Worm (Caenorhabditis elegans) whole organism, late embryonic: ENCODE data around the gene dlat-1.

Experiments used
- C38D4.7 ChIP-seq: fragments of 200-800 bp; sonication (Bioruptor generic); optimal IDR thresholded peaks from 2 replicates; lab custom pipeline; 2018; ENCODE audit warnings: mild to moderate bottlenecking, missing genetic modification characterization, moderate library complexity, missing compliant biosample characterization
- K02D7.2 ChIP-seq: sonication (generic microtip); optimal IDR thresholded peaks from 2 replicates; lab custom pipeline; 2017; ENCODE audit warnings: mild to moderate bottlenecking, missing genetic modification characterization, missing compliant biosample characterization
- K09A11.1 ChIP-seq: sonication (generic microtip); optimal IDR thresholded peaks from 2 replicates; lab custom pipeline; 2017; ENCODE audit warnings: antibody characterized with exemption, mild to moderate bottlenecking, missing genetic modification characterization, missing compliant biosample characterization; ENCODE audit not compliant: insufficient read depth
- T23F11.4 ChIP-seq: fragments of 200-800 bp; sonication (Bioruptor generic); optimal IDR thresholded peaks from 2 replicates; lab custom pipeline; 2018; ENCODE audit warnings: mild to moderate bottlenecking, missing genetic modification characterization, missing compliant biosample characterization
- Y22D7AL.16 ChIP-seq: sonication (generic microtip); optimal IDR thresholded peaks from 2 replicates; lab custom pipeline; 2016; ENCODE audit warnings: missing genetic modification characterization, missing compliant biosample characterization
- ahr-1 ChIP-seq: sonication (generic microtip); optimal IDR thresholded peaks from 2 replicates; lab custom pipeline; 2016; ENCODE audit warnings: missing genetic modification characterization, missing compliant biosample characterization
- ama-1 ChIP-seq: fragments of 150-350 bp; optimal IDR thresholded peaks from 2 replicates; lab custom pipeline; 2014
- ceh-14 ChIP-seq: sonication (generic microtip); optimal IDR thresholded peaks from 2 replicates; lab custom pipeline; 2016; ENCODE audit warnings: missing genotype, missing genetic modification characterization, missing compliant biosample characterization
- ceh-18 ChIP-seq: sonication (generic microtip); optimal IDR thresholded peaks from 2 replicates; lab custom pipeline; 2016; ENCODE audit warnings: missing genetic modification characterization, missing compliant biosample characterization
- ceh-19 ChIP-seq: fragments of 200-800 bp; sonication (Bioruptor generic); optimal IDR thresholded peaks from 2 replicates; lab custom pipeline; 2018; ENCODE audit warnings: mild to moderate bottlenecking, missing genetic modification characterization, missing compliant biosample characterization
- ceh-22 ChIP-seq: sonication (generic microtip); optimal IDR thresholded peaks from 2 replicates; lab custom pipeline; 2017; ENCODE audit warnings: missing biosample characterization, missing genetic modification characterization
- ceh-30 ChIP-seq: fragments of 150-350 bp; optimal IDR thresholded peaks from 2 replicates; lab custom pipeline; 2014; ENCODE audit warnings: missing biosample characterization, missing genetic modification characterization
- ceh-31 ChIP-seq: sonication (generic microtip); optimal IDR thresholded peaks from 2 replicates; lab custom pipeline; 2016; ENCODE audit warnings: missing genetic modification characterization, missing compliant biosample characterization
- ceh-34 ChIP-seq: sonication (generic microtip); optimal IDR thresholded peaks from 2 replicates; lab custom pipeline; 2016; ENCODE audit warnings: mild to moderate bottlenecking, missing genetic modification characterization, missing compliant biosample characterization
- ceh-48 ChIP-seq: sonication (generic microtip); optimal IDR thresholded peaks from 2 replicates; lab custom pipeline; 2016; ENCODE audit warnings: missing genetic modification characterization, inconsistent platforms, missing compliant biosample characterization
- ceh-6 ChIP-seq: fragments of 200-800 bp; sonication (Bioruptor generic); optimal IDR thresholded peaks from 2 replicates; lab custom pipeline; 2018; ENCODE audit warnings: mild to moderate bottlenecking, missing genetic modification characterization, missing compliant biosample characterization
- ceh-9 ChIP-seq: sonication (generic microtip); optimal IDR thresholded peaks from 2 replicates; lab custom pipeline; 2016; ENCODE audit warnings: mild to moderate bottlenecking, missing genetic modification characterization, inconsistent platforms, missing compliant biosample characterization
- che-1 ChIP-seq: sonication (generic microtip); optimal IDR thresholded peaks from 2 replicates; lab custom pipeline; 2016; ENCODE audit warnings: mild to moderate bottlenecking, missing genetic modification characterization, missing compliant biosample characterization
- dmd-4 ChIP-seq: sonication (generic microtip); optimal IDR thresholded peaks from 2 replicates; lab custom pipeline; 2016; ENCODE audit warnings: borderline replicate concordance, missing genetic modification characterization, missing compliant biosample characterization
- dve-1 ChIP-seq: sonication (generic microtip); optimal IDR thresholded peaks from 2 replicates; lab custom pipeline; 2017; ENCODE audit warnings: antibody characterized with exemption, mild to moderate bottlenecking, missing genetic modification characterization, missing compliant biosample characterization
- elt-2 ChIP-seq: sonication (generic microtip); optimal IDR thresholded peaks from 2 replicates; lab custom pipeline; 2016; ENCODE audit warnings: missing genetic modification reagents, missing genetic modification characterization, missing compliant biosample characterization
- ets-4 ChIP-seq: sonication (generic microtip); optimal IDR thresholded peaks from 2 replicates; lab custom pipeline; 2016; ENCODE audit warnings: missing genetic modification characterization, missing compliant biosample characterization
- eyg-1 ChIP-seq: sonication (generic microtip); optimal IDR thresholded peaks from 2 replicates; lab custom pipeline; 2016; ENCODE audit warnings: missing genotype, missing genetic modification characterization, missing compliant biosample characterization
- fax-1 ChIP-seq: sonication (generic microtip); optimal IDR thresholded peaks from 2 replicates; lab custom pipeline; 2016; ENCODE audit warnings: missing genotype, missing genetic modification characterization, missing compliant biosample characterization
- hlh-30 ChIP-seq: sonication (generic microtip); optimal IDR thresholded peaks from 2 replicates; lab custom pipeline; 2017; ENCODE audit warnings: antibody characterized with exemption, missing genetic modification characterization, missing compliant biosample characterization; ENCODE audit not compliant: insufficient read depth
- madf-2 ChIP-seq: sonication (generic microtip); optimal IDR thresholded peaks from 2 replicates; lab custom pipeline; 2017; ENCODE audit warnings: missing genetic modification characterization, missing compliant biosample characterization
- mec-3 ChIP-seq: sonication (generic microtip); optimal IDR thresholded peaks from 2 replicates; lab custom pipeline; 2016; ENCODE audit warnings: borderline replicate concordance, missing genetic modification characterization, missing compliant biosample characterization
- nfya-1 ChIP-seq: sonication (generic microtip); optimal IDR thresholded peaks from 2 replicates; lab custom pipeline; 2017; ENCODE audit warnings: missing genetic modification characterization, mild to moderate bottlenecking, missing compliant biosample characterization, antibody characterized with exemption, moderate library complexity
- nhr-11 ChIP-seq: fragments of 150-350 bp; optimal IDR thresholded peaks from 2 replicates; lab custom pipeline; 2014; ENCODE audit warnings: missing biosample characterization, missing genetic modification characterization
- nhr-232 ChIP-seq: sonication (generic microtip); optimal IDR thresholded peaks from 2 replicates; lab custom pipeline; 2016; ENCODE audit warnings: missing genetic modification characterization, missing compliant biosample characterization
- pag-3 ChIP-seq: sonication (generic microtip); optimal IDR thresholded peaks from 2 replicates; lab custom pipeline; 2016; ENCODE audit warnings: missing compliant biosample characterization, missing genetic modification characterization, borderline replicate concordance
- pat-9 ChIP-seq: fragments of 200-800 bp; sonication (Bioruptor generic); optimal IDR thresholded peaks from 2 replicates; lab custom pipeline; 2018; ENCODE audit warnings: mild to moderate bottlenecking, missing genetic modification characterization, moderate library complexity, missing compliant biosample characterization
- pax-1 ChIP-seq: fragments of 150-350 bp; optimal IDR thresholded peaks from 2 replicates; lab custom pipeline; 2014; ENCODE audit warnings: missing biosample characterization, missing genetic modification characterization
- pha-4 ChIP-seq: fragments of 150-350 bp; optimal IDR thresholded peaks from 2 replicates; lab custom pipeline; 2018; ENCODE audit warnings: missing biosample characterization, missing genetic modification reagents, missing genetic modification characterization
- pros-1 ChIP-seq: fragments of 150-350 bp; optimal IDR thresholded peaks from 2 replicates; lab custom pipeline; 2014; ENCODE audit warnings: missing biosample characterization, missing genetic modification reagents, missing genetic modification characterization
- sdc-2 ChIP-seq: sonication (generic microtip); optimal IDR thresholded peaks from 2 replicates; lab custom pipeline; 2016; ENCODE audit warnings: missing genotype, missing genetic modification characterization, missing compliant biosample characterization
- sox-2 ChIP-seq: fragments of 200-800 bp; sonication (Bioruptor generic); IDR thresholded peaks from 2 replicates; pipeline ENCODE4 v1.3.6; 2022; ENCODE audit warnings: missing genetic modification reagents, missing genetic modification characterization, missing compliant biosample characterization
- sox-4 ChIP-seq: sonication (generic microtip); optimal IDR thresholded peaks from 2 replicates; lab custom pipeline; 2017; ENCODE audit warnings: mild to moderate bottlenecking, missing genetic modification characterization, inconsistent platforms, missing compliant biosample characterization
- syd-9 ChIP-seq: sonication (generic microtip); optimal IDR thresholded peaks from 2 replicates; lab custom pipeline; 2016; ENCODE audit warnings: mild to moderate bottlenecking, missing genetic modification characterization, moderate library complexity, missing compliant biosample characterization
- tbx-2 ChIP-seq: sonication (generic microtip); optimal IDR thresholded peaks from 2 replicates; lab custom pipeline; 2016; ENCODE audit warnings: missing genetic modification characterization, missing compliant biosample characterization
- tbx-7 ChIP-seq: sonication (generic microtip); optimal IDR thresholded peaks from 2 replicates; lab custom pipeline; 2016; ENCODE audit warnings: missing genotype, missing genetic modification characterization, missing compliant biosample characterization
- ttx-3 ChIP-seq: sonication (generic microtip); optimal IDR thresholded peaks from 2 replicates; lab custom pipeline; 2016; ENCODE audit warnings: missing genetic modification reagents, missing genetic modification characterization, missing compliant biosample characterization
- unc-42 ChIP-seq: sonication (generic microtip); optimal IDR thresholded peaks from 2 replicates; lab custom pipeline; 2016; ENCODE audit warnings: missing genotype, missing genetic modification characterization, missing compliant biosample characterization
- unc-55 ChIP-seq: sonication (generic microtip); optimal IDR thresholded peaks from 2 replicates; lab custom pipeline; 2017; ENCODE audit warnings: missing biosample characterization, missing genetic modification reagents, missing genetic modification characterization
- unc-86 ChIP-seq: sonication (generic microtip); optimal IDR thresholded peaks from 2 replicates; lab custom pipeline; 2016; ENCODE audit warnings: missing genetic modification characterization, missing compliant biosample characterization
- zip-5 ChIP-seq: sonication (generic microtip); optimal IDR thresholded peaks from 2 replicates; lab custom pipeline; 2016; ENCODE audit warnings: missing genetic modification characterization, missing compliant biosample characterization

dlat-1 gene

DNA sequence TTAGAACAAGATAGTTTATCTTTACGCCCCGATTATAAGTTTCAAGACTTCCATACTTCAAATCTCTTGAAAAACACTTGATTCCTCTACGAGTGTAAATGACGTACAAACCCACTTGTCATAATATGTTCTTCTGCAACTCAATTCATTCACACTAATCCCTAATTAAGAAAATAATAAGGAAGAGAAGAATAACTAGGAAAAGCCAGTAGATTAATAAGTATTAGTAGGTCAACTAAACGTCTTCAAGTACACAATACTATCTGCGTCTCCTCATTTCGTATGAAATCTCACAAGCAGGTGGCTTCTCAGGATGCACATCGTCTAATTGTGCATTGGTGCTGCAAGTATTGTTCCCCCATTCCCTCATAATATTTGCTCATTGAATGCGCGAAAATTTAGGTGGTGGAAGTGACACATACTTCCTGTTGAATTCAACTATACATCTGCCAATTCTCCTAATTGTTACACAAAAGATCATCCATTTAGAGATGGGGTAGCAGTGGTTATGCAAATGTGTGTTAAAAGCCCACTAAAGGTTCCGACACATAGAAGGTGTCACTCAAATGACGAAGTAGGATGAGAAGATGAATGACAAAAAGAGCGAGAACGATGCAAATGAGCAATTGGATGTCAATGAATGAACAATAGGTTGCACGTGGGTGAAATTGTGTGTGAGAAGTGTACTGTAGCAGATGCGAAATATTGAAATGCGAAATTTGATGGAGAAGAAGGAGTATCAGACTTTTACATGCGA, 19.8 kb downstream of the dlat-1 start:
- TF ChIP-seq dve-1 (tag; lab: Kevin White, UChicago) (no peak), ceh-14 (tag; lab: Kevin White, UChicago) (no peak), unc-42 (tag; lab: Kevin White, UChicago) (peak; percentile 21), nhr-232 (tag; lab: Kevin White, UChicago) (no peak), ceh-31 (peak; percentile 23), sox-2 (GFP tag; lab: Robert Waterston, UW) (peak; percentile 47; the same call in 1 of the 2 replicates), ceh-48 (tag; lab: Kevin White, UChicago) (no peak), dmd-4 (tag; lab: Kevin White, UChicago) (no peak)

DNA sequence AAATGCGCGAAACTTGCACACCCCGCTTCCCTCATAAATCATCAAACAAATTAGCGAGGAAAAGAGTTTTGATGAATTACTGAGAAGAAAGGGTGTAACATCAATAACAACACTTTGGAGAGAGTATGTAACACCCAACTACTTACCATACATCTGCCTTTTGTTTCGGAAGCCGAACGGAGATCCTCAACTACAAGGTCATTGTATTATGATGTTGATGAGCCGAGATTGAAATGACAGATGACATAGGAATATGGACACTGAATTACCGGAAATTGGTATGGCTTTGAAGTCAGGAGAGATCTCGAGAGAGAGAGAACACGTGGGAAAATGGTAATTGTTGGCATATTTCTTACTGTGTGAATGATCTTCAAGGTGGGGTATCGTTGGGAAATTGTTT, 21.1 kb downstream of the dlat-1 start:
- TF ChIP-seq sox-2 (GFP tag; lab: Robert Waterston, UW) (peak; percentile 26), mec-3 (tag; lab: Kevin White, UChicago) (no peak)

DNA sequence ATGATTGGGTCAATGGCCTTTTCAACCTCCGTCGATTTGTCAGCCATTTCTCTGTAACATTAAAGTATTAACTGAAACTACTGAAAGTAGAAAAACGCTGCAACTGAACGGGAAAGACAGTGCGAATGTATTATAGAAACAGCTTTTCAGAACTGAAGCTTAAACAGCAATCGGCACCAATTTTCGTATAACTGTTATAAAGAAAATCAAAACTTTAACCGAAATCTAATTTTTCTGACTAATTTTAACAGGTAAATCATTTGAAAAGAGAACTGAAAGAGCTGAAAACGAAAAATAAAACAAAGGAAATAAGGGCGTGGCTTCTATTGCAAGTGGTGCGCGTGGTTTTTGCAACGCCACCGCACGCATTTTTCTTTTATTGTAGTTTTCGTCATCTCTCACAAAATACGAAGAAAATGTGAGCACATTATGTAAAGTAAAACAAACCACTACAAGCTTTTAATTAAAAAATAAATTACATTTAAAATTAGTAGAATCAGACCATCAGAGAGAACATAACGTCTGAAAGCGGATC, 22.1 kb downstream of the dlat-1 start, which contains the start of gene rrsr-1:
Gene rrsr-1, minus strand, starts transcription at position 51 of the 535 bp plus-strand sequence.
- TF ChIP-seq ceh-6 (no peak), ceh-19 (no peak), tbx-2 (peak; percentile 36), ama-1 (lab: Kevin White, UChicago) (no peak), ceh-34 (tag; lab: Kevin White, UChicago) (peak; percentile 15), pat-9 (no peak), hlh-30 (tag; lab: Kevin White, UChicago) (no peak), K02D7.2 (tag; lab: Kevin White, UChicago) (no peak), ahr-1 (tag; lab: Kevin White, UChicago) (no peak), nfya-1 (tag; lab: Kevin White, UChicago) (peak; percentile 44), pros-1 (tag; lab: Kevin White, UChicago) (no peak), ttx-3 (tag; lab: Kevin White, UChicago) (no peak), ceh-30 (tag; lab: Kevin White, UChicago) (no peak), zip-5 (tag; lab: Kevin White, UChicago) (peak; percentile 13), tbx-7 (tag; lab: Kevin White, UChicago) (no peak), sdc-2 (tag; lab: Kevin White, UChicago) (no peak), ceh-9 (tag; lab: Kevin White, UChicago) (no peak), C38D4.7 (no peak), unc-42 (tag; lab: Kevin White, UChicago) (no peak), ceh-31 (peak; percentile 25), sox-4 (tag; lab: Kevin White, UChicago) (no peak), ets-4 (tag; lab: Kevin White, UChicago) (no peak), che-1 (tag; lab: Kevin White, UChicago) (no peak), nhr-11 (tag; lab: Kevin White, UChicago) (no peak), unc-86 (tag; lab: Kevin White, UChicago) (peak; percentile 10), syd-9 (tag; lab: Kevin White, UChicago) (no peak), mec-3 (tag; lab: Kevin White, UChicago) (no peak), pha-4 (tag; lab: Kevin White, UChicago) (no peak), T23F11.4 (GFP tag; lab: Kevin White, UChicago) (no peak), unc-55 (no peak), ceh-18 (no peak), K09A11.1 (tag; lab: Kevin White, UChicago) (peak; percentile 26), pag-3 (tag; lab: Kevin White, UChicago) (no peak), pax-1 (no peak), ceh-22 (no peak), Y22D7AL.16 (no peak), elt-2 (tag; lab: Kevin White, UChicago) (peak; percentile 6), fax-1 (tag; lab: Kevin White, UChicago) (no peak), madf-2 (tag; lab: Kevin White, UChicago) (no peak), eyg-1 (tag; lab: Kevin White, UChicago) (no peak), ceh-14 (tag; lab: Kevin White, UChicago) (peak; percentile 66)
